Fruit fly (Drosophila melanogaster): ENCODE data around the gene CG4953.

dm6 chr2L:10298306-10298705, 31.8 kb downstream of the CG4953 start:
- no peak for TF ChIP-seq CG7045 (GFP tag; optimal IDR thresholded peaks at IDR 0.05)
- peak; percentile 75 for TF ChIP-seq kay (GFP tag; ENCODE audit: borderline replicate concordance)
- no peak for TF ChIP-seq toe (GFP tag; optimal IDR thresholded peaks at IDR 0.05)
- no peak for TF ChIP-seq Crg-1 (GFP tag; optimal IDR thresholded peaks at IDR 0.05)

Measured in whole organism, adult.